Fruit fly (Drosophila melanogaster) whole organism: Measurements from ENCODE around the gene CG13784.

Experiments used
- CG8478 ChIP-seq: fragments of >200 bp; optimal IDR thresholded peaks from 2 replicates; lab custom pipeline; 2018; ENCODE audit warnings: inconsistent platforms
- Dll ChIP-seq: fragments of >200 bp; optimal IDR thresholded peaks from 2 replicates; lab custom pipeline; 2017
- EcR ChIP-seq, 2 experiments: fragments of >200 bp; optimal IDR thresholded peaks; 2 replicates each; lab custom pipeline; 2017; ENCODE audit warnings: missing biosample characterization in 2 of 2, missing genetic modification characterization in 2 of 2, missing genetic modification reagents in 2 of 2
- pan ChIP-seq: fragments of >200 bp; optimal IDR thresholded peaks from 2 replicates; lab custom pipeline; 2017
- psq ChIP-seq: fragments of >200 bp; optimal IDR thresholded peaks from 2 replicates; lab custom pipeline; 2017
- usp ChIP-seq: fragments of >200 bp; optimal IDR thresholded peaks from 2 replicates; lab custom pipeline; 2017; ENCODE audit warnings: missing biosample characterization, missing genetic modification characterization, mixed read lengths

- TF ChIP-seq CG8478 (lab: Kevin White, UChicago) (no peak), Dll (lab: Kevin White, UChicago) (no peak), pan (lab: Kevin White, UChicago) (no peak), usp (GFP tag; lab: Kevin White, UChicago) (no peak), psq (lab: Kevin White, UChicago) (no peak), EcR (GFP tag; optimal IDR thresholded peaks at IDR 0.05; lab: Kevin White, UChicago) (no peak)
Observed at dm6 chr2L:7257212-7257611, 37.4 kb upstream of the CG13784 start, which contains the start of gene CG31909.
